Worm (Caenorhabditis elegans): ENCODE measurements around the gene Y9C2UA.1.

DNA sequence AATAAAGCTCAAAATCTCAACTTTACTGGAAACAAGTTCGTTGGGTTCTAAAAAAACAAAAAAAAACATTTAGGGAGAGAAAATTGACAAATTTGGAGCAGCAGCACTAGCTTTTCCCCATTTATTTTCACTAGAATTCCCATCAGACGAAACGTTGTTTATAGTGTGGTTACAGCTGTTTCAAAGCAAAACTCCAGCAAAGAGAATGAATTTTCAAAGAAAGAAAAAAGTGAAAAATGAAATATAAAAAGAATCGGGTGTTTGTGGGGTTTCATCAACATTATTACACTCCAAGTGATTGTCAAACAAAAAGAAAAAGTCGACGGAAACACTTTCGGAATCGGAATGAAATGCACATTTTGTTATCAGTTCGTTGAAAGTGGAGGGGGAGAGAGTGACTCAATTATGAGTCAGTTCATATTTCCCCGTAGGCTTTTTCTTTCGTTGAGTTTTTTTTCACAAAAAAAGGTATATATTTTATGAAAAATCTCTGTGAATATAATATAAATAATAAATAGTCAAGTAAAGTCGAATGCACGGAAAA is 45.1 kb upstream of the Y9C2UA.1 start:
- TF ChIP-seq unc-62 (GFP tag; optimal IDR thresholded peaks at IDR 0.05) = no peak
- no peak for TF ChIP-seq unc-39 (tag; optimal IDR thresholded peaks at IDR 0.05)
